2 fruit fly cellular contexts compared by ENCODE assay signal in the genomic region with DNA sequence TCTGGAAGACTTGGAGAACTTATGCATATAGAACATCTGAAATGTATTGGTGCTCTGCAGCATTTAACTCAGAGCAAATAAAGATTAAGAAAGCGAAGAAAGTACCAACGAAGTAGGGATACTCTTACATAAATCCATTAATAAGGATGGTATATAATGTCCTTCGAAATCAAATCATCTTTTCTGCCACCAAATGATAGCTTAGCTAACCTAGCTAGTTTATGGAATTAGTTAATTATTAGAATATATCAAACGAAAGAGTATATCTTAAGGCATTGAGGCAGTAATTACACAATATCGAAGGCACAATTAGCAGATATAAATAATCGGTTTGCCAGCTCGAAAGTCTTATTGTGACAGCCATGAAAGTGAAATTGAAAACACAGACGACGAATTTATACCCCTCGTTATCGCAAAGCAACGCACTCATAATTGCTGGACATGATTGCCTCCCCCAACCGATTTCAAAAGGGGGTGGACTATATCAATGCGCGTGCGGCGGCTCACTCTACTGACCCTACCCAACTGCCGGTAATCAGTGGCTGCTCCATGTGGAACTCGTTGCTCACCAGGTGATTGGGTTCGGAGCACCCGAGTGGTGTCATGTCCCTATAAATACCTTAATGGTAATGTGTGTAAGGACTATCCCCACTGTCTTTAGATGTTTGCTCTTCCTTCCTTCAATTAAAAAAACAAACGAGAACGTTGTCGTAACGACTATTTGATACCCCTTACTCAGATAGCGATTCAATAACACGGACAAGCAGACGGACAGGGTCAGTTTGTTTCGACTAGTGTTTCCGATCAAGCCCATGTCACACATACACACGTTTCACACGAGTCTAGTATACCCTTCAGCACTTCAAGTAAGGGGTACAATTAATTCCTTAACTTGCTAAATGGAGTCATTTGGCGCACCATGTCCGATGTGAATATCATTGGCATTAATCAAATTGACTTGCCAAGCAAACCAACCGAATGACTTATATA.
A peak's percentile ranks its signal among the peaks of the same experiment; 100 is the strongest.
TF ChIP-seq lines count a peak whose summit lies in the region.

No protein-coding gene starts in this region.

TF ChIP-seq in whole organism, embryonic, 481 proteins besides CTCF, POLR2A, EP300 and RAD21 (continued from another document and continues in another):
- TF ChIP-seq CG10654 (GFP tag; optimal IDR thresholded peaks at IDR 0.05; lab: Kevin White, UChicago) (no peak), HmgZ (tag; optimal IDR thresholded peaks at IDR 0.05; lab: Kevin White, UChicago) (peak; percentile 24), sisA (GFP tag; IDR thresholded peaks at IDR 0.05; lab: Robert Waterston, UW) (peak; percentile 47), zfh2 (GFP tag; optimal IDR thresholded peaks at IDR 0.05; lab: Kevin White, UChicago) (peak; percentile 32), CG1024 (GFP tag; IDR thresholded peaks at IDR 0.05; lab: Robert Waterston, UW) (0 out of 2 replicates have a peak, but pooled peaks have one; percentile 5), CG3407 (GFP tag; optimal IDR thresholded peaks at IDR 0.05; lab: Kevin White, UChicago) (no peak), gem (tag; optimal IDR thresholded peaks at IDR 0.05; lab: Kevin White, UChicago) (peak; percentile 81), fd96Cb (tag; optimal IDR thresholded peaks at IDR 0.05; lab: Kevin White, UChicago) (peak; percentile 46), CG15601 (tag; optimal IDR thresholded peaks at IDR 0.05; lab: Kevin White, UChicago) (peak; percentile 54), CG12155 (GFP tag; optimal IDR thresholded peaks at IDR 0.05; lab: Kevin White, UChicago) (peak; percentile 39), Dip3 (GFP tag; optimal IDR thresholded peaks at IDR 0.05; lab: Kevin White, UChicago) (peak; percentile 48), Dref (GFP tag; IDR thresholded peaks at IDR 0.05; lab: Robert Waterston, UW) (no peak), CG4730 (GFP tag; IDR thresholded peaks at IDR 0.05; lab: Robert Waterston, UW) (0 out of 2 replicates have a peak, but pooled peaks have one; percentile 10), Ptx1 (GFP tag; IDR thresholded peaks at IDR 0.05; lab: Robert Waterston, UW) (peak; percentile 59), danr (GFP tag; IDR thresholded peaks at IDR 0.05; lab: Robert Waterston, UW) (no peak), CkIIα-i1 (GFP tag; IDR thresholded peaks at IDR 0.05; lab: Robert Waterston, UW) (no peak), zf30C (GFP tag; optimal IDR thresholded peaks at IDR 0.05; lab: Kevin White, UChicago) (no peak), stc (GFP tag; IDR thresholded peaks at IDR 0.05; lab: Robert Waterston, UW) (peak; percentile 23; the same call in 1 of the 2 replicates), dpn (GFP tag; optimal IDR thresholded peaks at IDR 0.05; lab: Kevin White, UChicago) (peak in 1 of 2 experiments; percentile 35), CG9609 (GFP tag; optimal IDR thresholded peaks at IDR 0.05; lab: Kevin White, UChicago) (peak; percentile 37), Chrac-16 (GFP tag; optimal IDR thresholded peaks at IDR 0.05; lab: Kevin White, UChicago) (peak; percentile 39), ken (GFP tag; IDR thresholded peaks at IDR 0.05; lab: Robert Waterston, UW) (peak; percentile 62; the same call in 1 of the 3 replicates), Aef1 (GFP tag; IDR thresholded peaks at IDR 0.05; lab: Robert Waterston, UW) (peak; percentile 16; the same call in 1 of the 3 replicates), CG16815 (GFP tag; optimal IDR thresholded peaks at IDR 0.05; lab: Kevin White, UChicago) (peak; percentile 30), ATbp (GFP tag; optimal IDR thresholded peaks at IDR 0.05; lab: Kevin White, UChicago) (peak; percentile 49), salm (tag; optimal IDR thresholded peaks at IDR 0.05; lab: Kevin White, UChicago) (peak; percentile 23), CG15073 (GFP tag; optimal IDR thresholded peaks at IDR 0.05; lab: Kevin White, UChicago) (no peak), CG2678 (tag; optimal IDR thresholded peaks at IDR 0.05; lab: Kevin White, UChicago) (peak; percentile 81), CG12104 (GFP tag; optimal IDR thresholded peaks at IDR 0.05; lab: Kevin White, UChicago) (no peak), CG6254 (GFP tag; optimal IDR thresholded peaks at IDR 0.05; lab: Kevin White, UChicago) (peak; percentile 21), CG7928 (GFP tag; optimal IDR thresholded peaks at IDR 0.05; lab: Kevin White, UChicago) (no peak), usp (GFP tag; optimal IDR thresholded peaks at IDR 0.05; lab: Kevin White, UChicago) (no peak), Vsx1 (GFP tag; optimal IDR thresholded peaks at IDR 0.05; lab: Kevin White, UChicago) (no peak), CG7271 (tag; optimal IDR thresholded peaks at IDR 0.05; lab: Kevin White, UChicago) (no peak), CG32532 (GFP tag; IDR thresholded peaks at IDR 0.05; lab: Robert Waterston, UW) (0 out of 2 replicates have a peak, but pooled peaks have one; percentile 18), MESR4 (GFP tag; optimal IDR thresholded peaks at IDR 0.05; lab: Kevin White, UChicago) (no peak), lmd (GFP tag; IDR thresholded peaks at IDR 0.05; lab: Robert Waterston, UW) (peak; percentile 40), seq (GFP tag; IDR thresholded peaks at IDR 0.05; lab: Robert Waterston, UW) (0 out of 2 replicates have a peak, but pooled peaks have one; percentile 13), CG8359 (GFP tag; optimal IDR thresholded peaks at IDR 0.05; lab: Kevin White, UChicago; ENCODE audit: borderline replicate concordance) (peak; percentile 21), CG1603 (tag; optimal IDR thresholded peaks at IDR 0.05; lab: Kevin White, UChicago) (peak; percentile 78), CG3847 (GFP tag; IDR thresholded peaks at IDR 0.05; lab: Robert Waterston, UW) (0 out of 2 replicates have a peak, but pooled peaks have one; percentile 23), CG42726 (GFP tag; IDR thresholded peaks at IDR 0.05; lab: Robert Waterston, UW; ENCODE audit: partially characterized antibody) (no peak), HLHmδ (GFP tag; optimal IDR thresholded peaks at IDR 0.05; lab: Kevin White, UChicago) (no peak), row (GFP tag; IDR thresholded peaks at IDR 0.05; lab: Robert Waterston, UW) (peak; percentile 63), Hmx (GFP tag; optimal IDR thresholded peaks at IDR 0.05; lab: Kevin White, UChicago) (no peak), CG6272 (GFP tag; IDR thresholded peaks at IDR 0.05; lab: Robert Waterston, UW) (no peak), gcm (GFP tag; optimal IDR thresholded peaks at IDR 0.05; lab: Kevin White, UChicago) (peak; percentile 3), CG1233 (GFP tag; optimal IDR thresholded peaks at IDR 0.05; lab: Kevin White, UChicago) (peak; percentile 43), CG17802 (tag; optimal IDR thresholded peaks at IDR 0.05; lab: Kevin White, UChicago) (peak; percentile 7), CoRest (tag; optimal IDR thresholded peaks at IDR 0.05; lab: Kevin White, UChicago) (peak; percentile 60), gce (GFP tag; IDR thresholded peaks at IDR 0.05; lab: Robert Waterston, UW) (no peak), jumu (GFP tag; optimal IDR thresholded peaks at IDR 0.05; lab: Kevin White, UChicago) (no peak), BtbVII (GFP tag; optimal IDR thresholded peaks at IDR 0.05; lab: Kevin White, UChicago) (peak; percentile 42), disco-r (GFP tag; optimal IDR thresholded peaks at IDR 0.05; lab: Kevin White, UChicago) (no peak), vvl (GFP tag; IDR thresholded peaks at IDR 0.05; lab: Robert Waterston, UW) (peak; percentile 79), pfk (GFP tag; optimal IDR thresholded peaks at IDR 0.05; lab: Kevin White, UChicago) (no peak), Deaf1 (tag; optimal IDR thresholded peaks at IDR 0.05; lab: Kevin White, UChicago) (peak; percentile 19), insv (GFP tag; optimal IDR thresholded peaks at IDR 0.05; lab: Kevin White, UChicago) (no peak)

TF ChIP-seq in whole organism, prepupa, 60 proteins besides CTCF, POLR2A, EP300 and RAD21 (continued from another document):
- TF ChIP-seq Sox14 (GFP tag; optimal IDR thresholded peaks at IDR 0.05; lab: Kevin White, UChicago) (peak; percentile 87), net (GFP tag; optimal IDR thresholded peaks at IDR 0.05; lab: Kevin White, UChicago) (peak; percentile 55), Eip75B (GFP tag; optimal IDR thresholded peaks at IDR 0.05; lab: Kevin White, UChicago) (peak; percentile 81), CG7368 (GFP tag; optimal IDR thresholded peaks at IDR 0.05; lab: Kevin White, UChicago) (peak; percentile 60), CG6163 (GFP tag; IDR thresholded peaks at IDR 0.05; lab: Robert Waterston, UW) (peak; percentile 73), fkh (GFP tag; optimal IDR thresholded peaks at IDR 0.05; lab: Kevin White, UChicago) (no peak), CG32006 (GFP tag; optimal IDR thresholded peaks at IDR 0.05; lab: Kevin White, UChicago) (peak; percentile 61), CG1621 (tag; optimal IDR thresholded peaks at IDR 0.05; lab: Kevin White, UChicago) (peak; percentile 52), Lpt (GFP tag; optimal IDR thresholded peaks at IDR 0.05; lab: Kevin White, UChicago) (peak; percentile 13), CG6808 (GFP tag; optimal IDR thresholded peaks at IDR 0.05; lab: Kevin White, UChicago) (no peak), CG9139 (GFP tag; optimal IDR thresholded peaks at IDR 0.05; lab: Kevin White, UChicago) (no peak)
